Worm (Caenorhabditis elegans) whole organism, L4 larva: ENCODE results near the gene Y54G11A.19.

ENCODE experiments used
- F10B5.3 ChIP-seq: sonication (generic microtip); optimal IDR thresholded peaks from 2 replicates; lab custom pipeline; 2016; ENCODE audit warnings: mild to moderate bottlenecking, missing genetic modification characterization, missing compliant biosample characterization
- F49E8.2 ChIP-seq: sonication (generic microtip); optimal IDR thresholded peaks from 2 replicates; lab custom pipeline; 2016; ENCODE audit warnings: missing compliant biosample characterization, mild to moderate bottlenecking, missing genetic modification characterization, borderline replicate concordance
- R02D3.7 ChIP-seq: fragments of 150-350 bp; sonication (generic microtip); optimal IDR thresholded peaks from 3 replicates; lab custom pipeline; 2014; ENCODE audit warnings: missing biosample characterization, missing genetic modification characterization
- Y5F2A.4 ChIP-seq: fragments of 200-800 bp; sonication (Bioruptor generic); optimal IDR thresholded peaks from 2 replicates; lab custom pipeline; 2018; ENCODE audit warnings: mild to moderate bottlenecking, missing genetic modification characterization, missing compliant biosample characterization
- Y75B8A.6 ChIP-seq: fragments of 200-800 bp; sonication (Bioruptor generic); IDR thresholded peaks from 2 replicates; pipeline ENCODE4 v1.3.6; 2022; ENCODE audit warnings: missing genetic modification reagents, missing genetic modification characterization, missing compliant biosample characterization
- ZK337.2 ChIP-seq: fragments of 200-800 bp; sonication (Bioruptor generic); IDR thresholded peaks from 2 replicates; pipeline ENCODE4 v1.3.6; 2022; ENCODE audit warnings: missing genetic modification reagents, missing genetic modification characterization, missing compliant biosample characterization
- aha-1 ChIP-seq: fragments of 150-350 bp; peaks from one replicate; lab custom pipeline; 2014; ENCODE audit warnings: missing biosample characterization, missing genetic modification characterization
- arid-1 ChIP-seq: fragments of 200-800 bp; sonication (Bioruptor generic); conservative IDR thresholded peaks from 2 replicates; pipeline ENCODE4 v1.3.6; 2022; ENCODE audit warnings: missing genetic modification reagents, missing genetic modification characterization, missing compliant biosample characterization
- ceh-28 ChIP-seq: fragments of 150-350 bp; optimal IDR thresholded peaks from 2 replicates; lab custom pipeline; 2014; ENCODE audit warnings: missing biosample characterization, missing genetic modification reagents, missing genetic modification characterization
- ceh-82 ChIP-seq: sonication (generic microtip); optimal IDR thresholded peaks from 2 replicates; lab custom pipeline; 2017; ENCODE audit warnings: missing biosample characterization, missing genetic modification characterization
- ces-1 ChIP-seq: fragments of 150-350 bp; sonication (generic microtip); optimal IDR thresholded peaks from 4 replicates; lab custom pipeline; 2014; ENCODE audit warnings: missing biosample characterization, missing genetic modification reagents, missing genetic modification characterization
- cey-2 ChIP-seq: sonication (generic microtip); optimal IDR thresholded peaks from 3 replicates; lab custom pipeline; 2017; ENCODE audit warnings: missing genetic modification characterization, mild to moderate bottlenecking, missing compliant biosample characterization, antibody characterized with exemption, borderline replicate concordance; ENCODE audit not compliant: insufficient read depth
- daf-16 ChIP-seq, 3 experiments: sonication (generic microtip); optimal IDR thresholded peaks; 2 replicates each; lab custom pipeline; 2016 to 2017; ENCODE audit warnings: missing genetic modification characterization in 3 of 3, missing genetic modification reagents in 3 of 3, mild to moderate bottlenecking in 2 of 3, missing compliant biosample characterization in 2 of 3, missing biosample characterization in 1 of 3, moderate library complexity in 1 of 3
- dmd-6 ChIP-seq: fragments of 200-800 bp; sonication (Bioruptor generic); IDR thresholded peaks from 2 replicates; pipeline ENCODE4 v1.3.6; 2022; ENCODE audit warnings: missing genetic modification reagents, missing genetic modification characterization, missing compliant biosample characterization
- egl-27 ChIP-seq: sonication (generic microtip); optimal IDR thresholded peaks from 3 replicates; lab custom pipeline; 2017; ENCODE audit warnings: missing biosample characterization, missing genetic modification reagents, missing genetic modification characterization
- hif-1 ChIP-seq, 2 experiments: sonication (generic microtip); optimal IDR thresholded peaks; 2 replicates each; lab custom pipeline; 2016 to 2017; ENCODE audit warnings: missing compliant biosample characterization in 2 of 2, missing genetic modification characterization in 2 of 2, missing genetic modification reagents in 2 of 2, missing genotype in 2 of 2, mild to moderate bottlenecking in 1 of 2
- hlh-11 ChIP-seq: fragments of 200-800 bp; sonication (Bioruptor generic); optimal IDR thresholded peaks from 2 replicates; lab custom pipeline; 2018; ENCODE audit warnings: mild to moderate bottlenecking, missing genetic modification characterization, missing compliant biosample characterization
- hlh-30 ChIP-seq: sonication (generic microtip); optimal IDR thresholded peaks from 2 replicates; lab custom pipeline; 2017; ENCODE audit warnings: antibody characterized with exemption, mild to moderate bottlenecking, missing genetic modification characterization, missing compliant biosample characterization; ENCODE audit not compliant: insufficient read depth
- lim-7 ChIP-seq: fragments of 200-800 bp; sonication (Bioruptor generic); IDR thresholded peaks from 2 replicates; pipeline ENCODE4 v1.3.6; 2022; ENCODE audit warnings: missing genetic modification characterization, missing compliant biosample characterization
- lin-13 ChIP-seq: fragments of 150-350 bp; optimal IDR thresholded peaks from 2 replicates; lab custom pipeline; 2014; ENCODE audit warnings: missing biosample characterization, missing genetic modification reagents, missing genetic modification characterization
- lsy-2 ChIP-seq, 2 experiments: fragments of 150-350 bp in 1 of 2; sonication (generic microtip) in 1 of 2; optimal IDR thresholded peaks; 2 replicates each; lab custom pipeline; 2014 to 2017; ENCODE audit warnings: missing biosample characterization in 2 of 2, missing genetic modification characterization in 2 of 2
- mdl-1 ChIP-seq, 2 experiments: fragments of 150-350 bp in 1 of 2; sonication (generic microtip) in 1 of 2; optimal IDR thresholded peaks; 2 replicates each; lab custom pipeline; 2014 to 2017; ENCODE audit warnings: missing biosample characterization in 2 of 2, missing genetic modification characterization in 2 of 2
- mxl-2 ChIP-seq: fragments of 200-800 bp; sonication (Bioruptor generic); conservative IDR thresholded peaks from 2 replicates; pipeline ENCODE4 v1.3.6; 2022; ENCODE audit warnings: missing genetic modification reagents, missing genetic modification characterization, missing compliant biosample characterization
- mxl-3 ChIP-seq: fragments of 200-800 bp; sonication (Bioruptor generic); optimal IDR thresholded peaks from 2 replicates; lab custom pipeline; 2018; ENCODE audit warnings: mild to moderate bottlenecking, missing genetic modification characterization, missing compliant biosample characterization
- nhr-102 ChIP-seq: sonication (generic microtip); optimal IDR thresholded peaks from 2 replicates; lab custom pipeline; 2016; ENCODE audit warnings: mild to moderate bottlenecking, missing genetic modification characterization, moderate library complexity, missing compliant biosample characterization
- nhr-11 ChIP-seq: fragments of 150-350 bp; optimal IDR thresholded peaks from 2 replicates; lab custom pipeline; 2014; ENCODE audit warnings: missing biosample characterization, missing genetic modification characterization
- nhr-41 ChIP-seq: fragments of 200-800 bp; sonication (Bioruptor generic); IDR thresholded peaks from 2 replicates; pipeline ENCODE4 v1.3.6; 2022; ENCODE audit warnings: missing genetic modification reagents, missing genetic modification characterization, missing compliant biosample characterization
- nhr-48 ChIP-seq: sonication (generic microtip); optimal IDR thresholded peaks from 2 replicates; lab custom pipeline; 2016; ENCODE audit warnings: mild to moderate bottlenecking, missing genetic modification characterization, missing compliant biosample characterization
- nhr-6 ChIP-seq: fragments of 150-350 bp; optimal IDR thresholded peaks from 2 replicates; lab custom pipeline; 2014; ENCODE audit warnings: missing biosample characterization, missing genetic modification characterization
- rbr-2 ChIP-seq: sonication (generic microtip); optimal IDR thresholded peaks from 2 replicates; lab custom pipeline; 2016; ENCODE audit warnings: missing genotype, missing genetic modification characterization, missing compliant biosample characterization
- sdz-12 ChIP-seq: fragments of 200-800 bp; sonication (Bioruptor generic); optimal IDR thresholded peaks from 2 replicates; lab custom pipeline; 2018; ENCODE audit warnings: mild to moderate bottlenecking, missing genetic modification characterization, missing compliant biosample characterization
- set-16 ChIP-seq: fragments of 200-800 bp; sonication (Bioruptor generic); IDR thresholded peaks from 2 replicates; pipeline ENCODE4 v1.3.6; 2022; ENCODE audit warnings: missing genetic modification reagents, missing genetic modification characterization, missing compliant biosample characterization
- skn-1 ChIP-seq: fragments of 150-350 bp; optimal IDR thresholded peaks from 2 replicates; lab custom pipeline; 2014; ENCODE audit warnings: missing biosample characterization, missing genetic modification characterization
- snpc-1.2 ChIP-seq: fragments of 200-800 bp; sonication (Bioruptor generic); IDR thresholded peaks from 2 replicates; pipeline ENCODE4 v1.3.6; 2022; ENCODE audit warnings: missing genetic modification reagents, missing genetic modification characterization, missing compliant biosample characterization
- spr-1 ChIP-seq: sonication (generic microtip); optimal IDR thresholded peaks from 2 replicates; lab custom pipeline; 2016; ENCODE audit warnings: mild to moderate bottlenecking, missing genetic modification characterization, missing compliant biosample characterization
- spr-3 ChIP-seq: fragments of 200-800 bp; sonication (Bioruptor generic); optimal IDR thresholded peaks from 2 replicates; lab custom pipeline; 2018; ENCODE audit warnings: mild to moderate bottlenecking, missing genetic modification characterization, missing compliant biosample characterization
- tag-97 ChIP-seq: fragments of 200-800 bp; sonication (Bioruptor generic); IDR thresholded peaks from 2 replicates; pipeline ENCODE4 v1.3.6; 2022; ENCODE audit warnings: missing genetic modification characterization, missing compliant biosample characterization
- unc-130 ChIP-seq: sonication (generic microtip); optimal IDR thresholded peaks from 2 replicates; lab custom pipeline; 2016; ENCODE audit warnings: missing genetic modification reagents, missing genetic modification characterization, missing compliant biosample characterization
- unc-62 ChIP-seq, 3 experiments: fragments of 150-350 bp in 1 of 3; sonication (generic microtip); optimal IDR thresholded peaks in 2 of 3; peaks in 1 of 3; 1 replicate in 1 of 3; 2 replicates in 2 of 3; lab custom pipeline; 2014 to 2017; ENCODE audit warnings: missing biosample characterization in 3 of 3, missing genetic modification characterization in 3 of 3, missing genetic modification reagents in 3 of 3, missing genotype in 1 of 3
- zfp-3 ChIP-seq: fragments of 200-800 bp; sonication (Bioruptor generic); conservative IDR thresholded peaks from 2 replicates; pipeline ENCODE4 v1.3.6; 2022; ENCODE audit warnings: missing genetic modification reagents, missing genetic modification characterization, missing compliant biosample characterization
- ztf-7 ChIP-seq: fragments of 150-350 bp; optimal IDR thresholded peaks from 2 replicates; lab custom pipeline; 2014; ENCODE audit warnings: missing biosample characterization, missing genetic modification characterization

Y54G11A.19 gene

ce11 chrII:14244457-14245254, 12.0 kb downstream of the Y54G11A.19 start (continued):
- TF ChIP-seq cey-2 (no peak), R02D3.7 (no peak), hlh-11 (tag; lab: Kevin White, UChicago) (peak; percentile 70), spr-3 (GFP tag; lab: Kevin White, UChicago) (no peak), hlh-30 (tag; lab: Kevin White, UChicago) (peak; percentile 87), ztf-7 (tag; lab: Kevin White, UChicago) (no peak), ceh-82 (no peak), hif-1 (tag; optimal IDR thresholded peaks at IDR 0.05; lab: Kevin White, UChicago) (peak; percentile 68 to 99), skn-1 (no peak), F10B5.3 (tag; lab: Kevin White, UChicago) (no peak), set-16 (GFP tag; lab: Robert Waterston, UW) (no peak), rbr-2 (tag; lab: Kevin White, UChicago) (peak; percentile 50), unc-62 (GFP tag; optimal IDR thresholded peaks at IDR 0.05 in 1 of 2; lab: Kevin White, UChicago) (peak in 1 of 2 experiments; percentile 87), unc-62 (tag; optimal IDR thresholded peaks at IDR 0.05; lab: Kevin White, UChicago) (no peak), nhr-102 (tag; lab: Kevin White, UChicago) (no peak), lim-7 (GFP tag; lab: Robert Waterston, UW) (no peak), lsy-2 (tag; optimal IDR thresholded peaks at IDR 0.05; lab: Kevin White, UChicago) (peak in 1 of 2 experiments; percentile 37), spr-1 (tag; lab: Kevin White, UChicago) (no peak), zfp-3 (GFP tag; lab: Robert Waterston, UW) (no peak), mxl-3 (GFP tag; lab: Kevin White, UChicago) (peak; percentile 72), nhr-41 (GFP tag; lab: Robert Waterston, UW) (no peak), aha-1 (peak; percentile 100), ceh-28 (tag; lab: Kevin White, UChicago) (no peak), ZK337.2 (no peak), Y75B8A.6 (GFP tag; lab: Robert Waterston, UW) (0 out of 2 replicates have a peak, but pooled peaks have one; percentile 35), nhr-48 (peak; percentile 11), mdl-1 (tag; optimal IDR thresholded peaks at IDR 0.05; lab: Kevin White, UChicago) (peak in 1 of 2 experiments; percentile 77), lin-13 (GFP tag; lab: Kevin White, UChicago) (peak; percentile 12), mxl-2 (GFP tag; lab: Robert Waterston, UW) (no peak), egl-27 (tag; lab: Kevin White, UChicago) (no peak), nhr-6 (peak; percentile 53), nhr-11 (tag; lab: Kevin White, UChicago) (peak; percentile 36), F49E8.2 (tag; lab: Kevin White, UChicago) (peak; percentile 93), Y5F2A.4 (no peak), daf-16 (GFP tag; optimal IDR thresholded peaks at IDR 0.05; lab: Kevin White, UChicago) (no peak), daf-16 (tag; optimal IDR thresholded peaks at IDR 0.05; lab: Kevin White, UChicago) (peak; percentile 17), sdz-12 (GFP tag; lab: Kevin White, UChicago) (no peak), ces-1 (no peak), snpc-1.2 (GFP tag; lab: Robert Waterston, UW) (peak; percentile 69; the same call in 1 of the 2 replicates), unc-130 (GFP tag; lab: Kevin White, UChicago) (peak; percentile 67), arid-1 (no peak), dmd-6 (peak; percentile 39; the same call in 1 of the 2 replicates), tag-97 (GFP tag; lab: Robert Waterston, UW) (no peak)
- TF ChIP-seq, all 104 proteins: peak for 34
